Worm (Caenorhabditis elegans) whole organism, L2 larva: ENCODE results near the gene hpr-9.

Source experiments
- F13H6.1 ChIP-seq: sonication (generic microtip); optimal IDR thresholded peaks from 2 replicates; lab custom pipeline; 2016; ENCODE audit warnings: missing genetic modification characterization, missing compliant biosample characterization
- Y55F3AM.14 ChIP-seq: fragments of 200-800 bp; sonication (Bioruptor generic); optimal IDR thresholded peaks from 2 replicates; lab custom pipeline; 2018; ENCODE audit warnings: mild to moderate bottlenecking, missing genetic modification characterization, missing compliant biosample characterization
- aly-2 ChIP-seq: fragments of 150-350 bp; optimal IDR thresholded peaks from 2 replicates; lab custom pipeline; 2014; ENCODE audit warnings: missing biosample characterization, missing genetic modification characterization
- ama-1 ChIP-seq: fragments of 150-350 bp; optimal IDR thresholded peaks from 2 replicates; lab custom pipeline; 2018; ENCODE audit warnings: inconsistent platforms
- ceh-16 ChIP-seq: fragments of 150-350 bp; optimal IDR thresholded peaks from 2 replicates; lab custom pipeline; 2014; ENCODE audit warnings: missing biosample characterization, missing genetic modification characterization
- crh-2 ChIP-seq: sonication (generic microtip); optimal IDR thresholded peaks from 2 replicates; lab custom pipeline; 2017; ENCODE audit warnings: missing biosample characterization, missing genetic modification characterization
- egl-27 ChIP-seq: sonication (generic microtip); optimal IDR thresholded peaks from 3 replicates; lab custom pipeline; 2017; ENCODE audit warnings: missing biosample characterization, missing genetic modification reagents, missing genetic modification characterization
- fos-1 ChIP-seq: fragments of 150-350 bp; optimal IDR thresholded peaks from 2 replicates; lab custom pipeline; 2014; ENCODE audit warnings: missing biosample characterization, missing genetic modification characterization
- lin-13 ChIP-seq: fragments of 150-350 bp; optimal IDR thresholded peaks from 2 replicates; lab custom pipeline; 2014; ENCODE audit warnings: missing biosample characterization, missing genetic modification reagents, missing genetic modification characterization
- lsy-2 ChIP-seq, 2 experiments: fragments of 150-350 bp in 1 of 2; sonication (generic microtip) in 1 of 2; optimal IDR thresholded peaks; 2 replicates each; lab custom pipeline; 2014 to 2017; ENCODE audit warnings: missing biosample characterization in 2 of 2, missing genetic modification characterization in 2 of 2
- mab-5 ChIP-seq: fragments of 150-350 bp; optimal IDR thresholded peaks from 2 replicates; lab custom pipeline; 2014; ENCODE audit warnings: missing biosample characterization, missing genetic modification characterization
- nhr-21 ChIP-seq: fragments of 150-350 bp; optimal IDR thresholded peaks from 2 replicates; lab custom pipeline; 2014; ENCODE audit warnings: missing biosample characterization, missing genetic modification characterization
- nhr-23 ChIP-seq: fragments of 150-350 bp; optimal IDR thresholded peaks from 2 replicates; lab custom pipeline; 2014; ENCODE audit warnings: missing biosample characterization, missing genetic modification reagents, missing genetic modification characterization
- nhr-237 ChIP-seq: fragments of 150-350 bp; optimal IDR thresholded peaks from 2 replicates; lab custom pipeline; 2014; ENCODE audit warnings: missing biosample characterization, missing genetic modification characterization
- peb-1 ChIP-seq: fragments of 150-350 bp; optimal IDR thresholded peaks from 2 replicates; lab custom pipeline; 2014; ENCODE audit warnings: missing biosample characterization, missing genetic modification characterization
- snpc-4 ChIP-seq: fragments of 150-350 bp; optimal IDR thresholded peaks from 2 replicates; lab custom pipeline; 2014; ENCODE audit warnings: missing biosample characterization, missing genetic modification characterization
- ztf-11 ChIP-seq: sonication (generic microtip); optimal IDR thresholded peaks from 2 replicates; lab custom pipeline; 2017; ENCODE audit warnings: missing biosample characterization, missing genetic modification characterization
- ztf-4 ChIP-seq: fragments of 150-350 bp; optimal IDR thresholded peaks from 2 replicates; lab custom pipeline; 2014; ENCODE audit warnings: missing biosample characterization, missing genetic modification characterization

The hpr-9 gene

ce11 chrIII:10666640-10667039, 45.3 kb downstream of the hpr-9 start:
- TF ChIP-seq egl-27 (tag; lab: Kevin White, UChicago) (no peak), Y55F3AM.14 (GFP tag; lab: Kevin White, UChicago) (no peak), fos-1 (tag; lab: Kevin White, UChicago) (no peak), snpc-4 (no peak), peb-1 (tag; lab: Kevin White, UChicago) (no peak)
- TF ChIP-seq, all 48 proteins: peak for 0

ce11 chrIII:10671894-10672293, 50.5 kb downstream of the hpr-9 start:
- TF ChIP-seq mab-5 (tag; lab: Kevin White, UChicago) (no peak), ama-1 (lab: Kevin White, UChicago) (no peak), egl-27 (tag; lab: Kevin White, UChicago) (no peak), lsy-2 (tag; optimal IDR thresholded peaks at IDR 0.05; lab: Kevin White, UChicago) (no peak), ztf-11 (tag; lab: Kevin White, UChicago) (no peak), nhr-23 (tag; lab: Kevin White, UChicago) (no peak), nhr-21 (tag; lab: Kevin White, UChicago) (no peak), ztf-4 (no peak), ceh-16 (tag; lab: Kevin White, UChicago) (no peak), F13H6.1 (tag; lab: Kevin White, UChicago) (no peak), aly-2 (no peak), nhr-237 (tag; lab: Kevin White, UChicago) (no peak), lin-13 (GFP tag; lab: Kevin White, UChicago) (no peak), crh-2 (tag; lab: Kevin White, UChicago) (no peak)
- TF ChIP-seq, all 48 proteins: peak for 0
